Fruit fly (Drosophila melanogaster): ENCODE data around the gene Alp12.

The Alp12 gene

dm6 chr2L:19430343-19430742, 6.5 kb downstream of the Alp12 start, which contains the start of gene RtcB (continued):
- no peak for TF ChIP-seq Gug (GFP tag; IDR thresholded peaks at IDR 0.05)
- no peak for TF ChIP-seq CG14965 (GFP tag; optimal IDR thresholded peaks at IDR 0.05; ENCODE audit: borderline replicate concordance)
- TF ChIP-seq jigr1 (GFP tag; IDR thresholded peaks at IDR 0.05), result no peak
- no peak for TF ChIP-seq Hey (tag; optimal IDR thresholded peaks at IDR 0.05)
- no peak for TF ChIP-seq Drgx (GFP tag; IDR thresholded peaks at IDR 0.05)
- no peak for TF ChIP-seq ftz-f1 (GFP tag; optimal IDR thresholded peaks at IDR 0.05)
- TF ChIP-seq so (GFP tag; IDR thresholded peaks at IDR 0.05), result no peak
- no peak for TF ChIP-seq pfk (GFP tag; optimal IDR thresholded peaks at IDR 0.05)
- TF ChIP-seq klu (GFP tag; IDR thresholded peaks at IDR 0.05), result no peak
- TF ChIP-seq wor (GFP tag; IDR thresholded peaks at IDR 0.05), result no peak
- no peak for TF ChIP-seq Ptx1 (GFP tag; IDR thresholded peaks at IDR 0.05)
- no peak for TF ChIP-seq Pdp1 (GFP tag; optimal IDR thresholded peaks at IDR 0.05)
- no peak for TF ChIP-seq CG10274 (GFP tag; optimal IDR thresholded peaks at IDR 0.05)
- TF ChIP-seq CG7357 (GFP tag; IDR thresholded peaks at IDR 0.05), result no peak
- no peak for TF ChIP-seq NC2α (GFP tag; optimal IDR thresholded peaks at IDR 0.05)
- no peak for TF ChIP-seq CG13424 (tag; optimal IDR thresholded peaks at IDR 0.05)
- no peak for TF ChIP-seq luna (GFP tag; optimal IDR thresholded peaks at IDR 0.05)
- peak; percentile 16 for TF ChIP-seq Dek (tag; optimal IDR thresholded peaks at IDR 0.05)
- no peak for TF ChIP-seq dan (GFP tag; IDR thresholded peaks at IDR 0.05)
- peak; percentile 97 for TF ChIP-seq CG42726 (GFP tag; IDR thresholded peaks at IDR 0.05; ENCODE audit: partially characterized antibody)
- peak; percentile 11 for TF ChIP-seq Hmr (GFP tag; optimal IDR thresholded peaks at IDR 0.05)
- TF ChIP-seq Ada2b (GFP tag; IDR thresholded peaks at IDR 0.05), result no peak
- no peak for TF ChIP-seq Lim3 (GFP tag; IDR thresholded peaks at IDR 0.05)
- TF ChIP-seq CG6854 (GFP tag; optimal IDR thresholded peaks at IDR 0.05), result no peak
- TF ChIP-seq cg (GFP tag; optimal IDR thresholded peaks at IDR 0.05), result peak; percentile 8
- TF ChIP-seq az2 (GFP tag; optimal IDR thresholded peaks at IDR 0.05), result no peak
- no peak for TF ChIP-seq abd-A (tag; optimal IDR thresholded peaks at IDR 0.05)
- TF ChIP-seq CG3407 (GFP tag; optimal IDR thresholded peaks at IDR 0.05), result no peak
- TF ChIP-seq esg (GFP tag; conservative IDR thresholded peaks at IDR 0.05), result no peak
- TF ChIP-seq CG11456 (GFP tag; IDR thresholded peaks at IDR 0.05), result no peak
- no peak for TF ChIP-seq CrebB (tag; optimal IDR thresholded peaks at IDR 0.05)
- TF ChIP-seq CG7271 (tag; optimal IDR thresholded peaks at IDR 0.05), result no peak
- peak; percentile 10 for TF ChIP-seq CG18476 (GFP tag; optimal IDR thresholded peaks at IDR 0.05)
- no peak for TF ChIP-seq Atf-2 (GFP tag; optimal IDR thresholded peaks at IDR 0.05)
- no peak for TF ChIP-seq pita (GFP tag; optimal IDR thresholded peaks at IDR 0.05)
- no peak for TF ChIP-seq Doc2 (GFP tag; IDR thresholded peaks at IDR 0.05)
- peak; percentile 84 for TF ChIP-seq CG8478 (optimal IDR thresholded peaks at IDR 0.05)
- TF ChIP-seq Lhr (GFP tag; optimal IDR thresholded peaks at IDR 0.05), result peak; percentile 69
- TF ChIP-seq Lpt (GFP tag; optimal IDR thresholded peaks at IDR 0.05), result no peak
- no peak for TF ChIP-seq Fer3 (tag; optimal IDR thresholded peaks at IDR 0.05)
- TF ChIP-seq Vsx1 (GFP tag; optimal IDR thresholded peaks at IDR 0.05), result no peak
- peak; percentile 98 for TF ChIP-seq Dll (GFP tag; IDR thresholded peaks at IDR 0.05; ENCODE audit: partially characterized antibody)
- no peak for TF ChIP-seq CG1024 (GFP tag; IDR thresholded peaks at IDR 0.05)
- peak; percentile 95 for TF ChIP-seq unc-4 (GFP tag; IDR thresholded peaks at IDR 0.05; ENCODE audit: partially characterized antibody)
- no peak for TF ChIP-seq gt (GFP tag; IDR thresholded peaks at IDR 0.05)
- TF ChIP-seq CG13624 (GFP tag; optimal IDR thresholded peaks at IDR 0.05), result no peak
- peak; percentile 98 for TF ChIP-seq CG16813 (GFP tag; IDR thresholded peaks at IDR 0.05; ENCODE audit: partially characterized antibody)
- TF ChIP-seq CG5180 (GFP tag; optimal IDR thresholded peaks at IDR 0.05), result no peak
- TF ChIP-seq ac (GFP tag; optimal IDR thresholded peaks at IDR 0.05), result no peak
- no peak for TF ChIP-seq H15 (GFP tag; IDR thresholded peaks at IDR 0.05)
- peak; percentile 92 for TF ChIP-seq zen2 (GFP tag; IDR thresholded peaks at IDR 0.05; ENCODE audit: partially characterized antibody)
- TF ChIP-seq BEAF-32 (GFP tag; optimal IDR thresholded peaks at IDR 0.05), result peak; percentile 97

Measured in whole organism, embryonic.